Worm (Caenorhabditis elegans) whole organism, midembryonic: ENCODE results near the gene pcdr-1.

Experiments
- T22C8.4 ChIP-seq: fragments of 200-800 bp; sonication (Bioruptor generic); IDR thresholded peaks from 2 replicates; pipeline ENCODE4 v1.3.6; 2022; ENCODE audit warnings: missing genetic modification characterization, missing compliant biosample characterization
- cog-1 ChIP-seq: sonication (generic microtip); optimal IDR thresholded peaks from 2 replicates; lab custom pipeline; 2016; ENCODE audit warnings: missing genetic modification characterization, missing compliant biosample characterization
- flt-1 ChIP-seq: fragments of 200-800 bp; sonication (Bioruptor generic); IDR thresholded peaks from 2 replicates; pipeline ENCODE4 v1.3.6; 2022; ENCODE audit warnings: missing genetic modification characterization, missing compliant biosample characterization
- klf-2 ChIP-seq: fragments of 200-800 bp; sonication (Bioruptor generic); conservative IDR thresholded peaks from 2 replicates; pipeline ENCODE4 v1.3.6; 2022; ENCODE audit warnings: missing genetic modification reagents, missing genetic modification characterization, missing compliant biosample characterization
- med-1 ChIP-seq: sonication (generic microtip); optimal IDR thresholded peaks from 2 replicates; lab custom pipeline; 2017; ENCODE audit warnings: missing genetic modification characterization, mild to moderate bottlenecking, missing compliant biosample characterization, antibody characterized with exemption, missing genetic modification reagents; ENCODE audit not compliant: insufficient read depth
- ref-1 ChIP-seq: fragments of 200-800 bp; sonication (Bioruptor generic); conservative IDR thresholded peaks from 2 replicates; pipeline ENCODE4 v1.3.6; 2022; ENCODE audit warnings: missing genetic modification reagents, missing genetic modification characterization, missing compliant biosample characterization
- tab-1 ChIP-seq: fragments of 200-800 bp; sonication (Bioruptor generic); IDR thresholded peaks from 2 replicates; pipeline ENCODE4 v1.3.6; 2022; ENCODE audit warnings: missing genetic modification characterization, missing compliant biosample characterization
- ztf-23 ChIP-seq: fragments of 200-800 bp; sonication (Bioruptor generic); IDR thresholded peaks from 2 replicates; pipeline ENCODE4 v1.3.6; 2022; ENCODE audit warnings: missing genetic modification reagents, missing genetic modification characterization, missing compliant biosample characterization
- ztf-29 ChIP-seq: fragments of 200-800 bp; sonication (Bioruptor generic); IDR thresholded peaks from 2 replicates; pipeline ENCODE4 v1.3.6; 2022; ENCODE audit warnings: missing genetic modification reagents, missing genetic modification characterization, missing compliant biosample characterization

pcdr-1 gene

DNA sequence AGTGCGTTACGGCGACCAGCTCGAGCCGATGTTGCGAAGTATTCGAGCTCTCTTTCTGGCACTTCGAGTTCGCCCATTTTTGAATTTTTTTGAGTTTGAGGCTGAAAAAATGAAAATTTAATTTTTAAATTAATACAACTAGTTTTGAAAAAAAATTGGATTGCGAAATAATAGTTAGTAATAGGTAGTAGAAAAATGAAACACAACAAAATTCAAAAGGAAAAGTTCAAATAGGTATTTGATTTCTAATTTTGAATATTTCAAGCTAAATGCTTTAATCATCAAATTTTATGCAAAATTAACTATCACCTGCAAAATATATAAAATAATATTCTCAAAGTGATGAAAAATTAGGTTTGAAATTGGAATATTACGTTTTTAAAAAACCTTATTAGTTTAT is 36.2 kb upstream of the pcdr-1 start, which contains the start of gene K09E9.4:
Gene K09E9.4, minus strand, starts transcription at position 101 of the 400 bp plus-strand sequence.
- TF ChIP-seq tab-1, result no peak
- TF ChIP-seq med-1 (GFP tag; lab: Kevin White, UChicago), result no peak
- TF ChIP-seq T22C8.4 (GFP tag; lab: Robert Waterston, UW), result no peak
- no peak for TF ChIP-seq ref-1 (GFP tag; lab: Robert Waterston, UW)
- no peak for TF ChIP-seq ztf-23 (GFP tag; lab: Robert Waterston, UW)
- TF ChIP-seq cog-1, result no peak
- TF ChIP-seq flt-1 (GFP tag; lab: Robert Waterston, UW), result no peak
- no peak for TF ChIP-seq ztf-29
- TF ChIP-seq klf-2 (GFP tag; lab: Robert Waterston, UW), result no peak

DNA sequence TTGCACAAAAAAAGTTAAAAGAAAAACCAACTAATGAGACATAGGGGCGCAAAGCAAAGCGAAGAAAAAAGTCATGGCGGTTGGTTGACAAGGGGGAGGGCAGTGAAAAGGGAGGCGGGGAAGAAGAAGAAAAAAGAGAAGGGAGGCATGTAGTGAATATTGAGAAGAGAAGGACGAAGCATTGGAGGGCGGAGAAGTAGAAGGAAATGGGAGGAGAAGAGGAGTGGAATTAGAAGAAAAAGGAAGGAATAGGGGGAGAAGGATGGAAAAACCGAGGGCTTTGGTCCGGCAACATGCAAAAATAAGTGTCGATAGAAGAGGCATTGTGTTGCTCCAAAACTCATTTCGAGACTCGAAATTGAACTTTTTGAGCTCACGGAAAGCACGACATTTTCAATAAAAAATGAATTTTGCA is 35.8 kb upstream of the pcdr-1 start:
- TF ChIP-seq flt-1 (GFP tag; lab: Robert Waterston, UW) (no peak), med-1 (GFP tag; lab: Kevin White, UChicago) (no peak), cog-1 (no peak), ztf-29 (no peak), tab-1 (no peak), klf-2 (GFP tag; lab: Robert Waterston, UW) (no peak), ztf-23 (GFP tag; lab: Robert Waterston, UW) (no peak), ref-1 (GFP tag; lab: Robert Waterston, UW) (no peak), T22C8.4 (GFP tag; lab: Robert Waterston, UW) (no peak)

DNA sequence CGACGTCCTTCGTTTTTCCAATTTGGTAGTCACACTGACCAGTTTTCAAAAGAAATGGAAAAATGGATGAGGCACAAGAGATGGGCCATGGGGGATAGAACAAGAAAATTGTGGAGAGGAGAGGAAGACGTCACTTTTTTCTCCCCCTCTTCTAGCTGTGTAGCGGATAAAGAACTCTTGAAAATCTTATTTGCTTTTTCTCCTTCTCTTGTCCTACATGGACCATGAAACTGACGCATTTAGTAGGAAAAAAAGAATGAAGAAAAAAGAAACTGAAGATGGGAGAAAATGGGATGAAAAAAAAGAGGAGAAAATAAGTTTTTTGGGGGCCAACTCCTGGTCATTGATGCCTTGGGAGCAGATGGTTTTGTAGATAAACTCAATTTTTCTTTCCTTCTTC is 32.6 kb upstream of the pcdr-1 start:
- TF ChIP-seq cog-1 (no peak), ztf-23 (GFP tag; lab: Robert Waterston, UW) (no peak), flt-1 (GFP tag; lab: Robert Waterston, UW) (no peak), ztf-29 (no peak), tab-1 (no peak), klf-2 (GFP tag; lab: Robert Waterston, UW) (no peak), med-1 (GFP tag; lab: Kevin White, UChicago) (no peak), ref-1 (GFP tag; lab: Robert Waterston, UW) (no peak), T22C8.4 (GFP tag; lab: Robert Waterston, UW) (no peak)

ce11 chrX:15640603-15641002 is 26.0 kb upstream of the pcdr-1 start, which contains the start of gene K09E9.7:
TSS of gene K09E9.7 (plus strand) at chrX:15640903.
- TF ChIP-seq ref-1 (GFP tag; lab: Robert Waterston, UW) (no peak), klf-2 (GFP tag; lab: Robert Waterston, UW) (no peak), cog-1 (no peak), med-1 (GFP tag; lab: Kevin White, UChicago) (no peak), ztf-29 (no peak), T22C8.4 (GFP tag; lab: Robert Waterston, UW) (no peak), ztf-23 (GFP tag; lab: Robert Waterston, UW) (no peak), tab-1 (no peak), flt-1 (GFP tag; lab: Robert Waterston, UW) (no peak)

- TF ChIP-seq T22C8.4 (GFP tag; lab: Robert Waterston, UW) (no peak), med-1 (GFP tag; lab: Kevin White, UChicago) (no peak), ztf-29 (no peak), ztf-23 (GFP tag; lab: Robert Waterston, UW) (no peak), cog-1 (no peak), tab-1 (no peak), ref-1 (GFP tag; lab: Robert Waterston, UW) (no peak), flt-1 (GFP tag; lab: Robert Waterston, UW) (no peak)
Observed at ce11 chrX:15641380-15641779, 25.2 kb upstream of the pcdr-1 start.

DNA sequence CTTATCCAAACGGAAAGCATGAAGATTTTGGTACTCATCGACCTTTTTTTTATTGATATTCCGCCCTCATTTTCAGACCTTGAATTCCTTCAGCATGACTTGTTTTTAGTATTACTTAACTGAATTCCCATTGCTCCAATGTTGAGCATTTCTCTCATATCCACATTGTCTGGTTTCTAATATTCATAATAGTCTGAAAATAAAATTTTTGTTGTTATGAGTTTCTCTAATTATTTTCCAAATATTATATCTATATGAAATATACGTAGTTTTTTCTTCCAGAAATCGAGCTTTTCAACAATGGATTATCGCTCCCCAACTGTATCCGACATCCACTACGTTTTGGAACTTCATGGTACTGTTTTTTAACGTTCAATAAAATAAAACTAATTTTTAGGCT is 23.9 kb upstream of the pcdr-1 start, which contains the start of gene H08J19.1:
Gene H08J19.1, plus strand, starts transcription at position 301 of the 400 bp plus-strand sequence.
- TF ChIP-seq T22C8.4 (GFP tag; lab: Robert Waterston, UW) (no peak), ref-1 (GFP tag; lab: Robert Waterston, UW) (no peak), flt-1 (GFP tag; lab: Robert Waterston, UW) (no peak), ztf-23 (GFP tag; lab: Robert Waterston, UW) (no peak), tab-1 (no peak), klf-2 (GFP tag; lab: Robert Waterston, UW) (no peak), ztf-29 (no peak), cog-1 (no peak), med-1 (GFP tag; lab: Kevin White, UChicago) (no peak)

DNA sequence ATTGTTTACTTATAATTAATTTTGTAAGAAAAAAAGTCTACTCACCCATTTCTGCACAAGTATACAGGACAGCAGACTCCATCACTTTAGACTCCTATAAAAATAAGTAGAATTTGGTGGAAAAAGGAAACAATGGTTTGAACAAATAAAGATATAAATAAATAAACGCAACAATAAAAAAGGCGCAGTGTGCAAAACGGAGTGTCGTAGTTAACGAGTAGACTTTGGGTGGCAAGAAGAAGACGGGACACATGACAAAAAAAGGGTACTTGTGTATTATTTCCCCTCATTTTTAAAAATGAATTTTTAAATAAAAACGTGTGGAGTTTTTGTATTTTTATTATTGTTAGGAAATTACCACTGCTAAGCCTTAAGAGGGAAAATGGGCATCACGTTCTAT is 19.3 kb upstream of the pcdr-1 start, which contains the start of gene F59D12.5:
Gene F59D12.5, minus strand, starts transcription at position 94 of the 400 bp plus-strand sequence.
- TF ChIP-seq T22C8.4 (GFP tag; lab: Robert Waterston, UW), result no peak
- TF ChIP-seq tab-1, result no peak
- no peak for TF ChIP-seq ztf-23 (GFP tag; lab: Robert Waterston, UW)
- TF ChIP-seq med-1 (GFP tag; lab: Kevin White, UChicago), result no peak
- TF ChIP-seq ref-1 (GFP tag; lab: Robert Waterston, UW), result no peak
- TF ChIP-seq ztf-29, result no peak
- TF ChIP-seq cog-1, result no peak
- no peak for TF ChIP-seq klf-2 (GFP tag; lab: Robert Waterston, UW)
- TF ChIP-seq flt-1 (GFP tag; lab: Robert Waterston, UW), result no peak

ce11 chrX:15650428-15650827 is 16.1 kb upstream of the pcdr-1 start:
- no peak for TF ChIP-seq tab-1

- TF ChIP-seq tab-1, result no peak
- TF ChIP-seq cog-1, result no peak
- TF ChIP-seq ref-1 (GFP tag; lab: Robert Waterston, UW), result no peak
- TF ChIP-seq flt-1 (GFP tag; lab: Robert Waterston, UW), result no peak
- TF ChIP-seq ztf-23 (GFP tag; lab: Robert Waterston, UW), result no peak
- TF ChIP-seq T22C8.4 (GFP tag; lab: Robert Waterston, UW), result no peak
Observed at ce11 chrX:15650919-15651420, 15.6 kb upstream of the pcdr-1 start, which contains the start of gene F59D12.3. TSS of gene F59D12.3 (minus strand) at chrX:15650969.

DNA sequence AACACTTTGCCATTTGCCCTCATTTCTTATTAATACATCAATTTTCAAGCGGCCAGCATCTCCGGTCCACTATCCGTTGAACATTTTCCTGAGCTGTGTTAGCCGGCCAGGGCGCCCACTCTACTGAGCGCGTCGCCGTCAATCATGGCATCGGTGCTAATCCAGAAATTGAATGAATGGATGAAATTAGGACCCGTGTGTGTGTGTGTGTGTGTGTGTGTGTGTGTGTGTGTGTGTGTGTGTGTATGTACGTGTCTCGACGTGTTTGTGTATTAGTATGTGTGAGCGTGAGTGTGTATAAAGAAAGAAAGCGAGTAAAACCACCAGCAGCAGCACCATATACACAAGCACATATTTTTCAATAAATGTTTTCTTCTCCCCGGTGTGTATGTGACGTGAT is 13.4 kb upstream of the pcdr-1 start:
- TF ChIP-seq ref-1 (GFP tag; lab: Robert Waterston, UW), result no peak
- no peak for TF ChIP-seq med-1 (GFP tag; lab: Kevin White, UChicago)
- TF ChIP-seq T22C8.4 (GFP tag; lab: Robert Waterston, UW), result no peak
- no peak for TF ChIP-seq klf-2 (GFP tag; lab: Robert Waterston, UW)
- no peak for TF ChIP-seq tab-1
- no peak for TF ChIP-seq ztf-23 (GFP tag; lab: Robert Waterston, UW)
- no peak for TF ChIP-seq flt-1 (GFP tag; lab: Robert Waterston, UW)
- no peak for TF ChIP-seq ztf-29
- TF ChIP-seq cog-1, result no peak
